Fruit fly (Drosophila melanogaster) whole organism, adult: ENCODE results near the gene CG2278.

Experiments used
- CG14711 ChIP-seq: fragments of 200-800 bp; sonication (Bioruptor generic); optimal IDR thresholded peaks from 2 replicates; lab custom pipeline; 2018; ENCODE audit warnings: missing biosample characterization, mild to moderate bottlenecking, missing genetic modification characterization, moderate library complexity
- CG1620 ChIP-seq: fragments of 200-800 bp; sonication (Bioruptor generic); optimal IDR thresholded peaks from 2 replicates; lab custom pipeline; 2016; ENCODE audit warnings: missing biosample characterization, missing genetic modification characterization
- CG7045 ChIP-seq: fragments of 200-800 bp; sonication (Bioruptor generic); optimal IDR thresholded peaks from 2 replicates; lab custom pipeline; 2017; ENCODE audit warnings: missing biosample characterization, mild to moderate bottlenecking, missing genetic modification characterization
- CG7101 ChIP-seq: fragments of 200-800 bp; sonication (Bioruptor generic); optimal IDR thresholded peaks from 2 replicates; lab custom pipeline; 2018; ENCODE audit warnings: missing biosample characterization, mild to moderate bottlenecking, missing genetic modification characterization, moderate library complexity
- Crg-1 ChIP-seq: fragments of 200-800 bp; sonication (Bioruptor generic); optimal IDR thresholded peaks from 2 replicates; lab custom pipeline; 2016; ENCODE audit warnings: missing biosample characterization, missing genetic modification characterization
- Mnt ChIP-seq: fragments of 200-800 bp; sonication (Bioruptor generic); optimal IDR thresholded peaks from 2 replicates; lab custom pipeline; 2016; ENCODE audit warnings: missing biosample characterization, mild to moderate bottlenecking, missing genetic modification characterization
- kay ChIP-seq: fragments of 200-800 bp; sonication (Bioruptor generic); peaks from one replicate; lab custom pipeline; 2016; ENCODE audit warnings: missing biosample characterization, missing genetic modification characterization, borderline replicate concordance
- toe ChIP-seq: fragments of 200-800 bp; sonication (Bioruptor generic); optimal IDR thresholded peaks from 2 replicates; lab custom pipeline; 2016; ENCODE audit warnings: missing biosample characterization, missing genetic modification characterization

- TF ChIP-seq Crg-1 (GFP tag; lab: Kevin White, UChicago) (no peak), CG7101 (tag; lab: Kevin White, UChicago) (no peak), CG14711 (tag; lab: Kevin White, UChicago) (no peak), Mnt (no peak), kay (GFP tag; lab: Kevin White, UChicago) (no peak), CG1620 (GFP tag; lab: Kevin White, UChicago) (no peak), CG7045 (GFP tag; lab: Kevin White, UChicago) (no peak), toe (no peak)
Observed at dm6 chrX:8159754-8160153, 10.3 kb downstream of the CG2278 start, which contains the start of gene CG15337.
